Fruit fly (Drosophila melanogaster) whole organism, prepupa: ENCODE data around the gene OdsH.
A peak's percentile ranks its signal among the peaks of the same experiment; 100 is the strongest.

ENCODE experiments used
- Blimp-1 ChIP-seq: fragments of 200-800 bp; sonication (Bioruptor generic); optimal IDR thresholded peaks from 3 replicates; lab custom pipeline; 2017; ENCODE audit warnings: missing biosample characterization, missing genetic modification characterization, mild to moderate bottlenecking, moderate library complexity, missing genetic modification reagents
- CG10631 ChIP-seq: fragments of 200-800 bp; sonication (Bioruptor generic); optimal IDR thresholded peaks from 2 replicates; lab custom pipeline; 2016; ENCODE audit warnings: missing biosample characterization, missing genetic modification characterization
- CG11294 ChIP-seq: fragments of 200-800 bp; sonication (Bioruptor generic); IDR thresholded peaks from 2 replicates; pipeline ENCODE4 v1.3.6; 2022; ENCODE audit warnings: missing biosample characterization, missing genetic modification characterization
- CG11902 ChIP-seq: fragments of 200-800 bp; sonication (Bioruptor generic); optimal IDR thresholded peaks from 3 replicates; lab custom pipeline; 2016; ENCODE audit warnings: missing biosample characterization, missing genetic modification characterization
- CG15336 ChIP-seq: fragments of 200-800 bp; sonication (Bioruptor generic); IDR thresholded peaks from 2 replicates; pipeline ENCODE4 v1.3.6; 2022; ENCODE audit warnings: missing biosample characterization, missing genetic modification characterization
- CG1621 ChIP-seq: fragments of 200-800 bp; sonication (Bioruptor generic); optimal IDR thresholded peaks from 3 replicates; lab custom pipeline; 2018; ENCODE audit warnings: missing biosample characterization, mild to moderate bottlenecking, missing genetic modification characterization
- CG16779 ChIP-seq: fragments of 200-800 bp; sonication (Bioruptor generic); optimal IDR thresholded peaks from 3 replicates; lab custom pipeline; 2017; ENCODE audit warnings: missing biosample characterization, mild to moderate bottlenecking, missing genetic modification characterization
- CG3032 ChIP-seq: fragments of 200-800 bp; optimal IDR thresholded peaks from 2 replicates; lab custom pipeline; 2019; ENCODE audit warnings: missing biosample characterization, mild to moderate bottlenecking, missing genetic modification characterization, moderate library complexity
- CG31627 ChIP-seq: fragments of 200-800 bp; sonication (Bioruptor generic); optimal IDR thresholded peaks from 3 replicates; lab custom pipeline; 2016; ENCODE audit warnings: missing biosample characterization, missing genetic modification characterization
- CG32006 ChIP-seq: fragments of 200-800 bp; sonication (Bioruptor generic); optimal IDR thresholded peaks from 3 replicates; lab custom pipeline; 2017; ENCODE audit warnings: missing biosample characterization, mild to moderate bottlenecking, missing genetic modification characterization
- CG3919 ChIP-seq: fragments of 200-800 bp; sonication (Bioruptor generic); optimal IDR thresholded peaks from 3 replicates; lab custom pipeline; 2016; ENCODE audit warnings: missing biosample characterization, missing genetic modification characterization
- CG6163 ChIP-seq: fragments of 200-800 bp; sonication (Bioruptor generic); IDR thresholded peaks from 3 replicates; pipeline ENCODE4 v1.3.6; 2022; ENCODE audit warnings: missing biosample characterization, missing genetic modification characterization
- CG6276 ChIP-seq: fragments of 200-800 bp; sonication (Bioruptor generic); optimal IDR thresholded peaks from 2 replicates; lab custom pipeline; 2017; ENCODE audit warnings: missing biosample characterization, mild to moderate bottlenecking, missing genetic modification characterization
- CG6808 ChIP-seq: fragments of 200-800 bp; sonication (Bioruptor generic); optimal IDR thresholded peaks from 3 replicates; lab custom pipeline; 2017; ENCODE audit warnings: missing biosample characterization, missing genetic modification characterization, mild to moderate bottlenecking, moderate library complexity, missing genetic modification reagents
- CG7368 ChIP-seq: fragments of 200-800 bp; sonication (Bioruptor generic); optimal IDR thresholded peaks from 3 replicates; lab custom pipeline; 2016; ENCODE audit warnings: missing biosample characterization, missing genetic modification characterization
- CG8119 ChIP-seq: fragments of 200-800 bp; sonication (Bioruptor generic); IDR thresholded peaks from 3 replicates; pipeline ENCODE4 v1.3.6; 2022; ENCODE audit warnings: missing biosample characterization, missing genetic modification characterization
- CG8319 ChIP-seq: fragments of 200-800 bp; sonication (Bioruptor generic); optimal IDR thresholded peaks from 3 replicates; lab custom pipeline; 2016; ENCODE audit warnings: missing biosample characterization, missing genetic modification characterization
- CG8632 ChIP-seq: fragments of 200-800 bp; sonication (Bioruptor generic); optimal IDR thresholded peaks from 3 replicates; lab custom pipeline; 2016; ENCODE audit warnings: missing biosample characterization, missing genetic modification characterization
- Eip75B ChIP-seq: fragments of 200-800 bp; sonication (Bioruptor generic); optimal IDR thresholded peaks from 3 replicates; lab custom pipeline; 2016; ENCODE audit warnings: missing biosample characterization, missing genetic modification characterization
- Eip78C ChIP-seq: fragments of 200-800 bp; sonication (Bioruptor generic); peaks from one replicate; lab custom pipeline; 2016; ENCODE audit warnings: missing biosample characterization, missing genetic modification characterization
- Eip93F ChIP-seq: fragments of 200-800 bp; sonication (Bioruptor generic); optimal IDR thresholded peaks from 2 replicates; lab custom pipeline; 2016; ENCODE audit warnings: missing biosample characterization, mild to moderate bottlenecking, missing genetic modification characterization
- Ets96B ChIP-seq: fragments of 200-800 bp; optimal IDR thresholded peaks from 2 replicates; lab custom pipeline; 2019; ENCODE audit warnings: missing biosample characterization, mild to moderate bottlenecking, missing genetic modification characterization, moderate library complexity
- Gug ChIP-seq: fragments of 200-800 bp; sonication (Bioruptor generic); IDR thresholded peaks from 2 replicates; pipeline ENCODE4 v1.3.6; 2022; ENCODE audit warnings: missing biosample characterization, missing genetic modification characterization
- Hr39 ChIP-seq: fragments of 200-800 bp; sonication (Bioruptor generic); optimal IDR thresholded peaks from 2 replicates; lab custom pipeline; 2016; ENCODE audit warnings: missing biosample characterization, missing genetic modification characterization
- Hr4 ChIP-seq: fragments of 200-800 bp; sonication (Bioruptor generic); optimal IDR thresholded peaks from 3 replicates; lab custom pipeline; 2016; ENCODE audit warnings: missing biosample characterization, missing genetic modification characterization
- Lpt ChIP-seq: fragments of 200-800 bp; sonication (Bioruptor generic); optimal IDR thresholded peaks from 3 replicates; lab custom pipeline; 2016; ENCODE audit warnings: missing biosample characterization, missing genetic modification characterization
- OdsH ChIP-seq: fragments of 200-800 bp; sonication (Bioruptor generic); optimal IDR thresholded peaks from 3 replicates; lab custom pipeline; 2016; ENCODE audit warnings: missing biosample characterization, missing genetic modification characterization
- Smox ChIP-seq: fragments of 200-800 bp; sonication (Bioruptor generic); optimal IDR thresholded peaks from 3 replicates; lab custom pipeline; 2016; ENCODE audit warnings: missing biosample characterization, missing genetic modification characterization
- Sox14 ChIP-seq: fragments of 200-800 bp; sonication (Bioruptor generic); optimal IDR thresholded peaks from 3 replicates; lab custom pipeline; 2016; ENCODE audit warnings: missing biosample characterization, missing genetic modification characterization
- Sox15 ChIP-seq: fragments of 200-800 bp; sonication (Bioruptor generic); optimal IDR thresholded peaks from 3 replicates; lab custom pipeline; 2016; ENCODE audit warnings: missing biosample characterization, missing genetic modification characterization
- achi ChIP-seq: fragments of 200-800 bp; sonication (Bioruptor generic); optimal IDR thresholded peaks from 3 replicates; lab custom pipeline; 2016; ENCODE audit warnings: missing biosample characterization, missing genetic modification characterization
- acj6 ChIP-seq: fragments of 200-800 bp; sonication (Bioruptor generic); optimal IDR thresholded peaks from 3 replicates; lab custom pipeline; 2016; ENCODE audit warnings: missing biosample characterization, missing genetic modification characterization
- cyc ChIP-seq: fragments of 200-800 bp; sonication (Bioruptor generic); optimal IDR thresholded peaks from 3 replicates; lab custom pipeline; 2016; ENCODE audit warnings: missing biosample characterization, missing genetic modification characterization
- dac ChIP-seq: fragments of 200-800 bp; sonication (Bioruptor generic); optimal IDR thresholded peaks from 2 replicates; lab custom pipeline; 2017; ENCODE audit warnings: missing biosample characterization, mild to moderate bottlenecking, missing genetic modification characterization
- dsx ChIP-seq: fragments of 200-800 bp; optimal IDR thresholded peaks from 3 replicates; lab custom pipeline; 2019; ENCODE audit warnings: missing biosample characterization, mild to moderate bottlenecking, missing genetic modification characterization, moderate library complexity; ENCODE audit not compliant: poor library complexity, severe bottlenecking
- eg ChIP-seq: fragments of 200-800 bp; sonication (Bioruptor generic); IDR thresholded peaks from 3 replicates; pipeline ENCODE4 v1.3.6; 2022; ENCODE audit warnings: missing biosample characterization, missing genetic modification characterization
- esn ChIP-seq: fragments of 200-800 bp; sonication (Bioruptor generic); optimal IDR thresholded peaks from 2 replicates; lab custom pipeline; 2016; ENCODE audit warnings: missing biosample characterization, mild to moderate bottlenecking, missing genetic modification characterization, moderate library complexity
- fd59A ChIP-seq: fragments of 200-800 bp; sonication (Bioruptor generic); optimal IDR thresholded peaks from 2 replicates; lab custom pipeline; 2017; ENCODE audit warnings: missing biosample characterization, mild to moderate bottlenecking, missing genetic modification characterization, missing genetic modification reagents
- fd85E ChIP-seq: fragments of 200-800 bp; sonication (Bioruptor generic); optimal IDR thresholded peaks from 3 replicates; lab custom pipeline; 2016; ENCODE audit warnings: missing biosample characterization, missing genetic modification characterization
- fkh ChIP-seq: fragments of 200-800 bp; sonication (Bioruptor generic); optimal IDR thresholded peaks from 3 replicates; lab custom pipeline; 2017; ENCODE audit warnings: missing biosample characterization, mild to moderate bottlenecking, missing genetic modification characterization, moderate library complexity
- lz ChIP-seq: fragments of 200-800 bp; sonication (Bioruptor generic); optimal IDR thresholded peaks from 3 replicates; lab custom pipeline; 2016; ENCODE audit warnings: missing biosample characterization, missing genetic modification characterization
- net ChIP-seq: fragments of 200-800 bp; sonication (Bioruptor generic); optimal IDR thresholded peaks from 3 replicates; lab custom pipeline; 2016; ENCODE audit warnings: missing biosample characterization, missing genetic modification characterization
- spab ChIP-seq: fragments of 200-800 bp; sonication (Bioruptor generic); optimal IDR thresholded peaks from 2 replicates; lab custom pipeline; 2017; ENCODE audit warnings: missing biosample characterization, mild to moderate bottlenecking, missing genetic modification characterization, missing genetic modification reagents
- ss ChIP-seq, 2 experiments: fragments of 200-800 bp; sonication (Bioruptor generic); optimal IDR thresholded peaks; 2 replicates in 1 of 2; 3 replicates in 1 of 2; lab custom pipeline; 2017 to 2018; ENCODE audit warnings: mild to moderate bottlenecking in 2 of 2, missing biosample characterization in 2 of 2, missing genetic modification characterization in 2 of 2, moderate library complexity in 1 of 2
- svp ChIP-seq: fragments of 200-800 bp; sonication (Bioruptor generic); peaks from one replicate; lab custom pipeline; 2016; ENCODE audit warnings: missing biosample characterization, missing genetic modification characterization
- topi ChIP-seq: fragments of 200-800 bp; sonication (Bioruptor generic); optimal IDR thresholded peaks from 3 replicates; lab custom pipeline; 2016; ENCODE audit warnings: missing biosample characterization, missing genetic modification characterization
- vri ChIP-seq: fragments of 200-800 bp; sonication (Bioruptor generic); optimal IDR thresholded peaks from 3 replicates; lab custom pipeline; 2016; ENCODE audit warnings: missing biosample characterization, mild to moderate bottlenecking, missing genetic modification characterization

OdsH gene

dm6 chrX:17856458-17857277, 65.9 kb downstream of the OdsH start, which contains the start of gene Srx:
Gene Srx, plus strand, starts transcription at chrX:17856974.
- TF ChIP-seq CG8319 (no peak), CG32006 (no peak), topi (GFP tag; lab: Kevin White, UChicago) (peak; percentile 21), CG6276 (GFP tag; lab: Kevin White, UChicago) (no peak), Sox14 (GFP tag; lab: Kevin White, UChicago) (peak; percentile 23), CG11294 (GFP tag; lab: Robert Waterston, UW) (no peak), eg (GFP tag; lab: Robert Waterston, UW) (peak; percentile 66), ss (GFP tag; optimal IDR thresholded peaks at IDR 0.05; lab: Kevin White, UChicago) (peak in 1 of 2 experiments; percentile 52), Lpt (no peak), esn (GFP tag; lab: Kevin White, UChicago) (peak; percentile 50), spab (GFP tag; lab: Kevin White, UChicago) (no peak), CG10631 (GFP tag; lab: Kevin White, UChicago) (no peak), achi (GFP tag; lab: Kevin White, UChicago) (peak; percentile 99), CG6808 (GFP tag; lab: Kevin White, UChicago) (peak; percentile 60), vri (GFP tag; lab: Kevin White, UChicago) (peak; percentile 79), CG8632 (GFP tag; lab: Kevin White, UChicago) (peak; percentile 39), Sox15 (GFP tag; lab: Kevin White, UChicago) (peak; percentile 30), Eip75B (no peak), Blimp-1 (GFP tag; lab: Kevin White, UChicago) (peak; percentile 76), svp (GFP tag; lab: Kevin White, UChicago) (no peak), dac (GFP tag; lab: Kevin White, UChicago) (peak; percentile 7), CG1621 (no peak), CG15336 (GFP tag; lab: Robert Waterston, UW) (peak; percentile 50), fkh (GFP tag; lab: Kevin White, UChicago) (peak; percentile 17), Gug (GFP tag; lab: Robert Waterston, UW) (no peak), acj6 (GFP tag; lab: Kevin White, UChicago) (peak; percentile 15), CG3919 (no peak), cyc (no peak), CG11902 (GFP tag; lab: Kevin White, UChicago) (no peak), Ets96B (tag; lab: Kevin White, UChicago) (peak; percentile 23), Eip78C (GFP tag; lab: Kevin White, UChicago) (peak; percentile 65), CG6163 (GFP tag; lab: Robert Waterston, UW) (0 out of 3 replicates have a peak, but pooled peaks have one; percentile 38), Eip93F (GFP tag; lab: Kevin White, UChicago) (peak; percentile 54), OdsH (GFP tag; lab: Kevin White, UChicago) (no peak), fd59A (GFP tag; lab: Kevin White, UChicago) (no peak), fd85E (GFP tag; lab: Kevin White, UChicago) (no peak), net (GFP tag; lab: Kevin White, UChicago) (peak; percentile 28), Hr39 (GFP tag; lab: Kevin White, UChicago) (peak; percentile 35), dsx (peak; percentile 18), Smox (GFP tag; lab: Kevin White, UChicago) (no peak), Hr4 (no peak), lz (GFP tag; lab: Kevin White, UChicago) (no peak), CG8119 (peak; percentile 49; the same call in 1 of the 3 replicates), CG7368 (GFP tag; lab: Kevin White, UChicago) (no peak), CG3032 (peak; percentile 19), CG16779 (tag; lab: Kevin White, UChicago) (no peak), CG31627 (peak; percentile 28)
